Worm (Caenorhabditis elegans) whole organism, L3 larva: Measurements from ENCODE around the gene C07A12.2.

Source experiments
- ZK546.5 ChIP-seq: sonication (generic microtip); optimal IDR thresholded peaks from 2 replicates; lab custom pipeline; 2017; ENCODE audit warnings: missing biosample characterization, missing genetic modification characterization
- aly-2 ChIP-seq: fragments of 150-350 bp; optimal IDR thresholded peaks from 2 replicates; lab custom pipeline; 2014; ENCODE audit warnings: missing biosample characterization, missing genetic modification characterization
- ama-1 ChIP-seq: fragments of 150-350 bp; optimal IDR thresholded peaks from 2 replicates; lab custom pipeline; 2018
- ceh-82 ChIP-seq: fragments of 150-350 bp; optimal IDR thresholded peaks from 2 replicates; lab custom pipeline; 2014; ENCODE audit warnings: missing biosample characterization, missing genetic modification characterization
- ceh-9 ChIP-seq: sonication (generic microtip); optimal IDR thresholded peaks from 2 replicates; lab custom pipeline; 2018; ENCODE audit warnings: missing biosample characterization, missing genetic modification characterization
- daf-12 ChIP-seq: fragments of 150-350 bp; optimal IDR thresholded peaks from 2 replicates; lab custom pipeline; 2014; ENCODE audit warnings: missing biosample characterization, missing genetic modification reagents, missing genetic modification characterization
- egl-27 ChIP-seq: sonication (generic microtip); optimal IDR thresholded peaks from 4 replicates; lab custom pipeline; 2017; ENCODE audit warnings: missing biosample characterization, missing genetic modification reagents, missing genetic modification characterization
- elt-1 ChIP-seq: fragments of 150-350 bp; optimal IDR thresholded peaks from 2 replicates; lab custom pipeline; 2014; ENCODE audit warnings: missing biosample characterization, missing genetic modification characterization
- elt-3 ChIP-seq, 3 experiments: fragments of 150-350 bp in 1 of 3; sonication (generic microtip) in 2 of 3; optimal IDR thresholded peaks; 2 replicates in 2 of 3; 4 replicates in 1 of 3; lab custom pipeline; 2014 to 2017; ENCODE audit warnings: missing biosample characterization in 3 of 3, missing genetic modification characterization in 3 of 3
- eor-1 ChIP-seq, 2 experiments: fragments of 150-350 bp; optimal IDR thresholded peaks; 2 replicates each; lab custom pipeline; 2014 to 2018; ENCODE audit warnings: missing biosample characterization in 2 of 2, missing genetic modification characterization in 2 of 2
- fkh-2 ChIP-seq: fragments of 150-350 bp; optimal IDR thresholded peaks from 2 replicates; lab custom pipeline; 2014; ENCODE audit warnings: missing biosample characterization, missing genetic modification reagents, missing genetic modification characterization
- fos-1 ChIP-seq: fragments of 150-350 bp; optimal IDR thresholded peaks from 2 replicates; lab custom pipeline; 2014; ENCODE audit warnings: missing biosample characterization, missing genetic modification characterization
- hmg-11 ChIP-seq: sonication (generic microtip); optimal IDR thresholded peaks from 2 replicates; lab custom pipeline; 2016; ENCODE audit warnings: missing genetic modification characterization, missing compliant biosample characterization
- lin-15B ChIP-seq: fragments of 150-350 bp; optimal IDR thresholded peaks from 2 replicates; lab custom pipeline; 2014; ENCODE audit warnings: missing biosample characterization, missing genetic modification characterization
- lsy-12 ChIP-seq: sonication (generic microtip); optimal IDR thresholded peaks from 2 replicates; lab custom pipeline; 2016; ENCODE audit warnings: mild to moderate bottlenecking, missing genetic modification characterization, missing compliant biosample characterization
- mml-1 ChIP-seq: fragments of 150-350 bp; sonication (generic microtip); optimal IDR thresholded peaks from 3 replicates; lab custom pipeline; 2014; ENCODE audit warnings: missing biosample characterization, missing genetic modification characterization
- nfya-1 ChIP-seq: sonication (generic microtip); optimal IDR thresholded peaks from 2 replicates; lab custom pipeline; 2017; ENCODE audit warnings: missing genetic modification characterization, mild to moderate bottlenecking, missing compliant biosample characterization, antibody characterized with exemption, moderate library complexity; ENCODE audit not compliant: insufficient read depth
- nhr-11 ChIP-seq: fragments of 150-350 bp; optimal IDR thresholded peaks from 2 replicates; lab custom pipeline; 2014; ENCODE audit warnings: missing biosample characterization, missing genetic modification characterization
- nhr-12 ChIP-seq: fragments of 150-350 bp; optimal IDR thresholded peaks from 2 replicates; lab custom pipeline; 2014; ENCODE audit warnings: missing biosample characterization, missing genetic modification characterization
- nhr-23 ChIP-seq: fragments of 150-350 bp; optimal IDR thresholded peaks from 2 replicates; lab custom pipeline; 2014; ENCODE audit warnings: missing biosample characterization, missing genetic modification reagents, missing genetic modification characterization
- nhr-237 ChIP-seq: fragments of 150-350 bp; optimal IDR thresholded peaks from 2 replicates; lab custom pipeline; 2014; ENCODE audit warnings: missing biosample characterization, missing genetic modification characterization
- nhr-25 ChIP-seq: sonication (generic microtip); optimal IDR thresholded peaks from 2 replicates; lab custom pipeline; 2017; ENCODE audit warnings: missing biosample characterization, missing genetic modification characterization
- nhr-28 ChIP-seq: fragments of 150-350 bp; optimal IDR thresholded peaks from 2 replicates; lab custom pipeline; 2014; ENCODE audit warnings: missing biosample characterization, missing genetic modification characterization
- nhr-43 ChIP-seq: sonication (generic microtip); optimal IDR thresholded peaks from 2 replicates; lab custom pipeline; 2016; ENCODE audit warnings: mild to moderate bottlenecking, missing genetic modification characterization, missing compliant biosample characterization; ENCODE audit not compliant: poor library complexity, severe bottlenecking
- nhr-67 ChIP-seq: fragments of 150-350 bp; optimal IDR thresholded peaks from 2 replicates; lab custom pipeline; 2014; ENCODE audit warnings: missing biosample characterization, missing genetic modification characterization
- nhr-76 ChIP-seq: fragments of 150-350 bp; sonication (generic microtip); optimal IDR thresholded peaks from 5 replicates; lab custom pipeline; 2014; ENCODE audit warnings: missing biosample characterization, missing genetic modification characterization
- nhr-77 ChIP-seq: fragments of 150-350 bp; optimal IDR thresholded peaks from 2 replicates; lab custom pipeline; 2014; ENCODE audit warnings: missing biosample characterization, missing genetic modification characterization
- pha-4 ChIP-seq: fragments of 150-350 bp; optimal IDR thresholded peaks from 2 replicates; lab custom pipeline; 2014; ENCODE audit warnings: missing biosample characterization, missing genetic modification reagents, missing genetic modification characterization
- pqm-1 ChIP-seq: fragments of 150-350 bp; optimal IDR thresholded peaks from 2 replicates; lab custom pipeline; 2017; ENCODE audit warnings: missing biosample characterization, missing genetic modification characterization, inconsistent platforms
- sea-2 ChIP-seq: fragments of 150-350 bp; sonication (generic microtip); optimal IDR thresholded peaks from 4 replicates; lab custom pipeline; 2014; ENCODE audit warnings: missing biosample characterization, missing genetic modification reagents, missing genetic modification characterization
- skn-1 ChIP-seq: fragments of 150-350 bp; optimal IDR thresholded peaks from 2 replicates; lab custom pipeline; 2014; ENCODE audit warnings: missing biosample characterization, missing genetic modification characterization
- snpc-4 ChIP-seq: fragments of 150-350 bp; optimal IDR thresholded peaks from 2 replicates; lab custom pipeline; 2014; ENCODE audit warnings: missing biosample characterization, missing genetic modification characterization
- tbx-2 ChIP-seq: sonication (generic microtip); optimal IDR thresholded peaks from 2 replicates; lab custom pipeline; 2016; ENCODE audit warnings: mild to moderate bottlenecking, missing genetic modification characterization, missing compliant biosample characterization
- unc-39 ChIP-seq: sonication (generic microtip); optimal IDR thresholded peaks from 4 replicates; lab custom pipeline; 2017; ENCODE audit warnings: missing biosample characterization, missing genetic modification characterization
- zag-1 ChIP-seq: fragments of 150-350 bp; optimal IDR thresholded peaks from 2 replicates; lab custom pipeline; 2014; ENCODE audit warnings: missing biosample characterization, missing genetic modification characterization
- ztf-11 ChIP-seq: fragments of 150-350 bp; optimal IDR thresholded peaks from 2 replicates; lab custom pipeline; 2014; ENCODE audit warnings: missing biosample characterization, missing genetic modification characterization

The C07A12.2 gene

ce11 chrX:4554385-4554784 lies 9.7 kb downstream of the C07A12.2 start, which contains the start of gene ham-2:
TSS of gene ham-2 (plus strand) at chrX:4554685.
- TF ChIP-seq snpc-4 (tag; lab: Kevin White, UChicago) = no peak
- no peak for TF ChIP-seq nhr-77 (tag; lab: Kevin White, UChicago)
- no peak for TF ChIP-seq fkh-2 (tag; lab: Kevin White, UChicago)
- TF ChIP-seq ama-1 (lab: Kevin White, UChicago) = no peak
- no peak for TF ChIP-seq egl-27 (tag; lab: Kevin White, UChicago)
- TF ChIP-seq lin-15B (tag; lab: Kevin White, UChicago) = no peak
- no peak for TF ChIP-seq eor-1 (tag; optimal IDR thresholded peaks at IDR 0.05; lab: Kevin White, UChicago)
- TF ChIP-seq ceh-82 (tag; lab: Kevin White, UChicago) = no peak
- no peak for TF ChIP-seq nhr-43 (tag; lab: Kevin White, UChicago)
- TF ChIP-seq pha-4 (tag; lab: Kevin White, UChicago) = no peak
- TF ChIP-seq ceh-9 (tag; lab: Kevin White, UChicago) = no peak
- TF ChIP-seq nhr-76 (tag; lab: Kevin White, UChicago) = no peak
- no peak for TF ChIP-seq fos-1
- TF ChIP-seq elt-3 (tag; optimal IDR thresholded peaks at IDR 0.05; lab: Kevin White, UChicago) = no peak
- no peak for TF ChIP-seq tbx-2 (tag; lab: Kevin White, UChicago)
- no peak for TF ChIP-seq nhr-12 (tag; lab: Kevin White, UChicago)
- no peak for TF ChIP-seq nfya-1 (tag; lab: Kevin White, UChicago)
- no peak for TF ChIP-seq nhr-23 (tag; lab: Kevin White, UChicago)
- no peak for TF ChIP-seq ZK546.5 (tag; lab: Kevin White, UChicago)
- TF ChIP-seq nhr-28 = no peak

DNA sequence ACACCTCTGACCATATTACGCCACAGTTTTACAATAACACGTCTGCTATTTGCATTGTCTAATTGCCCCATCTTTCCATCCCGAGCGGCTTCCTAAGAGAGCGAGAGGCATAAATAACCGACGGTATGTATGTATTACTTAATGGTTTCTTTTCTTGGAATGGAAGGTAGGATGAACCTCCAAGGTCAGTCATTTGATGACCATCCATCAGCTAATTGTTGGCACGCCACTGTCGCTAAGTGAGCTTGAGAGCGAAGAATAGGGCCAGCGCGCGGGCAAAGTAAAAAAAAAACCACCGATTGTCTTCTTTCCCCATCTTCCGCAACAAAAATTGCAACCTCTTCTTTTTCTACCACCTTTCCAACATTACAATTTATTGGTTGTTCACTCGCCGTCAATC lies 11.4 kb downstream of the C07A12.2 start:
- no peak for TF ChIP-seq ztf-11 (tag; lab: Kevin White, UChicago)
- TF ChIP-seq tbx-2 (tag; lab: Kevin White, UChicago) = no peak
- no peak for TF ChIP-seq zag-1 (tag; lab: Kevin White, UChicago)
- TF ChIP-seq pqm-1 (tag; lab: Kevin White, UChicago) = no peak
- TF ChIP-seq nhr-237 = no peak
- TF ChIP-seq sea-2 (GFP tag; lab: Kevin White, UChicago) = no peak

DNA sequence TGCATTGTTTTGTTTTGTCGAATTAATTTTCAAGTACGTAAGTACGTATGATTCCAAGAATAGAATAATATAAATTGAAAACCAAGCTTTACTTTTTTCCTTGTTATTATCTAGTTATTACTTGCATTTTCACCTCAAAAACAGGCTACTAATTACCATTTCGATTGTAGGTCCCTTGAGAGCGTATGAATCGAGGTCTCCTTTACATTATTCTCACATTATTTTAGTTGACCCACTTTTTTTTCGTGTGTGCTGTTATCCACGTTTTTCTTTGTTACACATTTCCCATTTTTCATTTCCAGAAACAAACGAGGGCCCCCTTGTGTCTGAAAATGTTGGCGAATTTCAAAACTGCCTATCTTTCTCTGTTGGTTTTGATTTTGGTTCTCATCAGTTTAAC lies 17.2 kb downstream of the C07A12.2 start, which contains the start of gene C05E11.6:
Gene C05E11.6 (plus strand): TSS at position 301 of the 400 bp plus-strand sequence.
- TF ChIP-seq nhr-67 (no peak), aly-2 (tag; lab: Kevin White, UChicago) (no peak), daf-12 (tag; lab: Kevin White, UChicago) (no peak), ceh-9 (tag; lab: Kevin White, UChicago) (no peak), hmg-11 (tag; lab: Kevin White, UChicago) (no peak), snpc-4 (tag; lab: Kevin White, UChicago) (no peak), nhr-25 (no peak), pha-4 (tag; lab: Kevin White, UChicago) (no peak), unc-39 (tag; lab: Kevin White, UChicago) (no peak), lsy-12 (tag; lab: Kevin White, UChicago) (no peak), nhr-43 (tag; lab: Kevin White, UChicago) (no peak)
- TF ChIP-seq, all 47 proteins: peak for 0

DNA sequence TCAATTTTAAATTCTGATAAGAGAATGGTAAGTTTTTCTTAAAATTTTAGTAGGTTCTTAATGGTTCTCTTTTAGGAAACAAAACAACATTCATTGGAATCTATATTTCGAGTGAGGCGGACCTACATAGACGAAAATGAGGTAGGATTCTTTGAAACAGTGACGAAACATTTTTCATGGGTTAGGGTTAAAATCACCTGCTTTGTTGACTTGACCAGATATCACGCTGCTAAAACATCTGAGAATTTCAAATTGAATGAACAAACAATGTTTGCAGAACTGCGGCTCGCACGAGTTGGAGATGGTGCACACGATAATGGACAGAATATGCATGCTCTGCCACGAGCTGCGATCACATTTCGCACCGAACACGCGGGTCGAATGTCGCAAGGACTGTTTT lies 17.6 kb downstream of the C07A12.2 start:
- no peak for TF ChIP-seq fos-1
- no peak for TF ChIP-seq nhr-11 (tag; lab: Kevin White, UChicago)
- TF ChIP-seq hmg-11 (tag; lab: Kevin White, UChicago) = no peak
- no peak for TF ChIP-seq skn-1
- TF ChIP-seq ceh-9 (tag; lab: Kevin White, UChicago) = no peak
- no peak for TF ChIP-seq elt-1 (tag; lab: Kevin White, UChicago)
- TF ChIP-seq nhr-67 = no peak
- TF ChIP-seq snpc-4 (tag; lab: Kevin White, UChicago) = no peak
- TF ChIP-seq mml-1 (tag; lab: Kevin White, UChicago) = no peak
